Fruit fly (Drosophila melanogaster) whole organism, prepupa: ENCODE results near the gene TwdlQ.

Source experiments
- CG10631 ChIP-seq: fragments of 200-800 bp; sonication (Bioruptor generic); optimal IDR thresholded peaks from 2 replicates; lab custom pipeline; 2016; ENCODE audit warnings: missing biosample characterization, missing genetic modification characterization
- CG10669 ChIP-seq: fragments of 200-800 bp; sonication (Bioruptor generic); optimal IDR thresholded peaks from 3 replicates; lab custom pipeline; 2018; ENCODE audit warnings: missing biosample characterization, mild to moderate bottlenecking, missing genetic modification characterization, moderate library complexity
- CG11294 ChIP-seq: fragments of 200-800 bp; sonication (Bioruptor generic); IDR thresholded peaks from 2 replicates; pipeline ENCODE4 v1.3.6; 2022; ENCODE audit warnings: missing biosample characterization, missing genetic modification characterization
- CG11762 ChIP-seq: fragments of 200-800 bp; sonication (Bioruptor generic); optimal IDR thresholded peaks from 3 replicates; lab custom pipeline; 2016; ENCODE audit warnings: missing biosample characterization, missing genetic modification characterization; ENCODE audit not compliant: insufficient read depth
- CG15336 ChIP-seq: fragments of 200-800 bp; sonication (Bioruptor generic); IDR thresholded peaks from 2 replicates; pipeline ENCODE4 v1.3.6; 2022; ENCODE audit warnings: missing biosample characterization, missing genetic modification characterization
- CG3032 ChIP-seq: fragments of 200-800 bp; optimal IDR thresholded peaks from 2 replicates; lab custom pipeline; 2019; ENCODE audit warnings: missing biosample characterization, mild to moderate bottlenecking, missing genetic modification characterization, moderate library complexity
- CG31627 ChIP-seq: fragments of 200-800 bp; sonication (Bioruptor generic); optimal IDR thresholded peaks from 3 replicates; lab custom pipeline; 2016; ENCODE audit warnings: missing biosample characterization, missing genetic modification characterization
- CG32006 ChIP-seq: fragments of 200-800 bp; sonication (Bioruptor generic); optimal IDR thresholded peaks from 3 replicates; lab custom pipeline; 2017; ENCODE audit warnings: missing biosample characterization, mild to moderate bottlenecking, missing genetic modification characterization
- CG34406 ChIP-seq: fragments of 200-800 bp; sonication (Bioruptor generic); optimal IDR thresholded peaks from 3 replicates; lab custom pipeline; 2016; ENCODE audit warnings: missing biosample characterization, missing genetic modification characterization
- CG3919 ChIP-seq: fragments of 200-800 bp; sonication (Bioruptor generic); optimal IDR thresholded peaks from 3 replicates; lab custom pipeline; 2016; ENCODE audit warnings: missing biosample characterization, missing genetic modification characterization
- CG6163 ChIP-seq: fragments of 200-800 bp; sonication (Bioruptor generic); IDR thresholded peaks from 3 replicates; pipeline ENCODE4 v1.3.6; 2022; ENCODE audit warnings: missing biosample characterization, missing genetic modification characterization
- CG6276 ChIP-seq: fragments of 200-800 bp; sonication (Bioruptor generic); optimal IDR thresholded peaks from 2 replicates; lab custom pipeline; 2017; ENCODE audit warnings: missing biosample characterization, mild to moderate bottlenecking, missing genetic modification characterization
- CG6792 ChIP-seq: fragments of 200-800 bp; sonication (Bioruptor generic); optimal IDR thresholded peaks from 3 replicates; lab custom pipeline; 2016; ENCODE audit warnings: missing biosample characterization, missing genetic modification characterization
- CG6808 ChIP-seq: fragments of 200-800 bp; sonication (Bioruptor generic); optimal IDR thresholded peaks from 3 replicates; lab custom pipeline; 2017; ENCODE audit warnings: missing biosample characterization, missing genetic modification characterization, mild to moderate bottlenecking, moderate library complexity, missing genetic modification reagents
- CG7368 ChIP-seq: fragments of 200-800 bp; sonication (Bioruptor generic); optimal IDR thresholded peaks from 3 replicates; lab custom pipeline; 2016; ENCODE audit warnings: missing biosample characterization, missing genetic modification characterization
- CG8119 ChIP-seq: fragments of 200-800 bp; sonication (Bioruptor generic); IDR thresholded peaks from 3 replicates; pipeline ENCODE4 v1.3.6; 2022; ENCODE audit warnings: missing biosample characterization, missing genetic modification characterization
- CG8319 ChIP-seq: fragments of 200-800 bp; sonication (Bioruptor generic); optimal IDR thresholded peaks from 3 replicates; lab custom pipeline; 2016; ENCODE audit warnings: missing biosample characterization, missing genetic modification characterization
- CG8632 ChIP-seq: fragments of 200-800 bp; sonication (Bioruptor generic); optimal IDR thresholded peaks from 3 replicates; lab custom pipeline; 2016; ENCODE audit warnings: missing biosample characterization, missing genetic modification characterization
- CG9139 ChIP-seq: fragments of 200-800 bp; sonication (Bioruptor generic); optimal IDR thresholded peaks from 3 replicates; lab custom pipeline; 2017; ENCODE audit warnings: missing biosample characterization, mild to moderate bottlenecking, missing genetic modification characterization
- Eip75B ChIP-seq: fragments of 200-800 bp; sonication (Bioruptor generic); optimal IDR thresholded peaks from 3 replicates; lab custom pipeline; 2016; ENCODE audit warnings: missing biosample characterization, missing genetic modification characterization
- Eip78C ChIP-seq: fragments of 200-800 bp; sonication (Bioruptor generic); peaks from one replicate; lab custom pipeline; 2016; ENCODE audit warnings: missing biosample characterization, missing genetic modification characterization
- Eip93F ChIP-seq: fragments of 200-800 bp; sonication (Bioruptor generic); optimal IDR thresholded peaks from 2 replicates; lab custom pipeline; 2016; ENCODE audit warnings: missing biosample characterization, mild to moderate bottlenecking, missing genetic modification characterization
- Hr4 ChIP-seq: fragments of 200-800 bp; sonication (Bioruptor generic); optimal IDR thresholded peaks from 3 replicates; lab custom pipeline; 2016; ENCODE audit warnings: missing biosample characterization, missing genetic modification characterization
- Lpt ChIP-seq: fragments of 200-800 bp; sonication (Bioruptor generic); optimal IDR thresholded peaks from 3 replicates; lab custom pipeline; 2016; ENCODE audit warnings: missing biosample characterization, missing genetic modification characterization
- Sox14 ChIP-seq: fragments of 200-800 bp; sonication (Bioruptor generic); optimal IDR thresholded peaks from 3 replicates; lab custom pipeline; 2016; ENCODE audit warnings: missing biosample characterization, missing genetic modification characterization
- Sox15 ChIP-seq: fragments of 200-800 bp; sonication (Bioruptor generic); optimal IDR thresholded peaks from 3 replicates; lab custom pipeline; 2016; ENCODE audit warnings: missing biosample characterization, missing genetic modification characterization
- achi ChIP-seq: fragments of 200-800 bp; sonication (Bioruptor generic); optimal IDR thresholded peaks from 3 replicates; lab custom pipeline; 2016; ENCODE audit warnings: missing biosample characterization, missing genetic modification characterization
- acj6 ChIP-seq: fragments of 200-800 bp; sonication (Bioruptor generic); optimal IDR thresholded peaks from 3 replicates; lab custom pipeline; 2016; ENCODE audit warnings: missing biosample characterization, missing genetic modification characterization
- cyc ChIP-seq: fragments of 200-800 bp; sonication (Bioruptor generic); optimal IDR thresholded peaks from 3 replicates; lab custom pipeline; 2016; ENCODE audit warnings: missing biosample characterization, missing genetic modification characterization
- dac ChIP-seq: fragments of 200-800 bp; sonication (Bioruptor generic); optimal IDR thresholded peaks from 2 replicates; lab custom pipeline; 2017; ENCODE audit warnings: missing biosample characterization, mild to moderate bottlenecking, missing genetic modification characterization
- eg ChIP-seq: fragments of 200-800 bp; sonication (Bioruptor generic); IDR thresholded peaks from 3 replicates; pipeline ENCODE4 v1.3.6; 2022; ENCODE audit warnings: missing biosample characterization, missing genetic modification characterization
- esn ChIP-seq: fragments of 200-800 bp; sonication (Bioruptor generic); optimal IDR thresholded peaks from 2 replicates; lab custom pipeline; 2016; ENCODE audit warnings: missing biosample characterization, mild to moderate bottlenecking, missing genetic modification characterization, moderate library complexity
- fd59A ChIP-seq: fragments of 200-800 bp; sonication (Bioruptor generic); optimal IDR thresholded peaks from 2 replicates; lab custom pipeline; 2017; ENCODE audit warnings: missing biosample characterization, mild to moderate bottlenecking, missing genetic modification characterization, missing genetic modification reagents
- net ChIP-seq: fragments of 200-800 bp; sonication (Bioruptor generic); optimal IDR thresholded peaks from 3 replicates; lab custom pipeline; 2016; ENCODE audit warnings: missing biosample characterization, missing genetic modification characterization
- salr ChIP-seq, 2 experiments: fragments of 200-800 bp; sonication (Bioruptor generic); optimal IDR thresholded peaks; 3 replicates each; lab custom pipeline; 2016 to 2018; ENCODE audit warnings: missing biosample characterization in 2 of 2, missing genetic modification characterization in 2 of 2, mild to moderate bottlenecking in 1 of 2
- ss ChIP-seq, 2 experiments: fragments of 200-800 bp; sonication (Bioruptor generic); optimal IDR thresholded peaks; 2 replicates in 1 of 2; 3 replicates in 1 of 2; lab custom pipeline; 2017 to 2018; ENCODE audit warnings: mild to moderate bottlenecking in 2 of 2, missing biosample characterization in 2 of 2, missing genetic modification characterization in 2 of 2, moderate library complexity in 1 of 2
- svp ChIP-seq: fragments of 200-800 bp; sonication (Bioruptor generic); peaks from one replicate; lab custom pipeline; 2016; ENCODE audit warnings: missing biosample characterization, missing genetic modification characterization
- vri ChIP-seq: fragments of 200-800 bp; sonication (Bioruptor generic); optimal IDR thresholded peaks from 3 replicates; lab custom pipeline; 2016; ENCODE audit warnings: missing biosample characterization, mild to moderate bottlenecking, missing genetic modification characterization

TwdlQ gene

dm6 chr3R:26681947-26682346 is 11.4 kb downstream of the TwdlQ start, which contains the start of gene beat-VII:
Gene beat-VII (minus strand): TSS chr3R:26681966.
- no peak for TF ChIP-seq CG6808 (GFP tag; lab: Kevin White, UChicago)
- no peak for TF ChIP-seq cyc (GFP tag; lab: Kevin White, UChicago)
- TF ChIP-seq acj6 (GFP tag; lab: Kevin White, UChicago) = no peak
- TF ChIP-seq CG8632 (GFP tag; lab: Kevin White, UChicago) = no peak
- TF ChIP-seq CG10669 = no peak
- TF ChIP-seq Eip75B (GFP tag; lab: Kevin White, UChicago) = no peak
- peak; percentile 1 for TF ChIP-seq CG7368 (GFP tag; lab: Kevin White, UChicago)

dm6 chr3R:26671525-26672132 is 21.8 kb downstream of the TwdlQ start:
- TF ChIP-seq CG32006 (GFP tag; lab: Kevin White, UChicago) = peak; percentile 6
- no peak for TF ChIP-seq CG7368 (GFP tag; lab: Kevin White, UChicago)

- TF ChIP-seq Eip75B (GFP tag; lab: Kevin White, UChicago) = no peak
- TF ChIP-seq CG3919 = no peak
- TF ChIP-seq CG9139 = no peak
- TF ChIP-seq CG15336 (GFP tag; lab: Robert Waterston, UW) = no peak
- TF ChIP-seq Sox15 = no peak
- TF ChIP-seq Lpt = no peak
- no peak for TF ChIP-seq CG3032 (tag; lab: Kevin White, UChicago)
- TF ChIP-seq CG6792 = no peak
- TF ChIP-seq vri = no peak
- TF ChIP-seq salr (GFP tag; optimal IDR thresholded peaks at IDR 0.05; lab: Kevin White, UChicago) = no peak
- no peak for TF ChIP-seq ss (GFP tag; optimal IDR thresholded peaks at IDR 0.05; lab: Kevin White, UChicago)
- TF ChIP-seq CG8119 (GFP tag; lab: Robert Waterston, UW) = no peak
- TF ChIP-seq, all 60 proteins: peak for 0
These were observed 23.1 kb downstream of the TwdlQ start for dm6 chr3R:26670277-26670676.

- TF ChIP-seq Hr4 (GFP tag; lab: Kevin White, UChicago) = no peak
- no peak for TF ChIP-seq CG3032 (tag; lab: Kevin White, UChicago)
- TF ChIP-seq eg (GFP tag; lab: Robert Waterston, UW) = no peak
These were observed 37.2 kb downstream of the TwdlQ start, which contains the start of gene Tb for dm6 chr3R:26656140-26656539. Gene Tb (plus strand): TSS chr3R:26656440.

DNA sequence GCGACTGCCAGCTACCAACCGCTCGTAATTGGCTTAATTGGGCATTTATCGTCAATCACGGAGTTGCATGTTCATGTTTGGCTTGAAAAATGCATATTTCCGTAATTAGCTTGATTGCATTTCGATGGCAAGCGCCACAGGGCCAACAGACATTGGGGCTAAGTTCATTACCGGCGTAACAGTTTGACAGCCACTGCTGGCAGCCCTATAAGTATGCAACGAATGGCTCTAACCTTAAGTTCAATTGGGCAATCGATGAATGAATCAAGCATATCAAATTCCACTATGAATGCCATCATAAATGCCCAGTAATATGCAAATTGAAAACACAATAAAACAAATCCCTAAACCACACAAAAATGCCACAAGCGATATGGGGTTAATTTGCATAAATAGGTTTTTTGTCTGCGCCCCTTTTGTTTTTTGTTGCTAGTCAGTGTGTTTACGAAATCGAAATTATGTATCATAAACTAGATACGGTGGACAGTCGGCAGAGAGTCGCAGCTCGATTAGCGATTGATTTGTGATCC is 37.9 kb downstream of the TwdlQ start:
- TF ChIP-seq CG34406 (GFP tag; lab: Kevin White, UChicago) (no peak), net (GFP tag; lab: Kevin White, UChicago) (no peak), esn (GFP tag; lab: Kevin White, UChicago) (no peak), Eip78C (GFP tag; lab: Kevin White, UChicago) (no peak), Eip93F (GFP tag; lab: Kevin White, UChicago) (no peak), CG10669 (no peak), CG31627 (no peak), CG8319 (GFP tag; lab: Kevin White, UChicago) (no peak), Sox14 (GFP tag; lab: Kevin White, UChicago) (no peak), CG3032 (tag; lab: Kevin White, UChicago) (no peak), CG8119 (GFP tag; lab: Robert Waterston, UW) (no peak)

- peak; percentile 57; the same call in 2 of the 3 replicates for TF ChIP-seq CG8119 (GFP tag; lab: Robert Waterston, UW)
- TF ChIP-seq CG9139 = no peak
- TF ChIP-seq svp (GFP tag; lab: Kevin White, UChicago) = no peak
- peak; percentile 39 for TF ChIP-seq CG10631
- TF ChIP-seq Hr4 (GFP tag; lab: Kevin White, UChicago) = peak; percentile 53
- 0 out of 3 replicates have a peak, but pooled peaks have one; percentile 13 for TF ChIP-seq eg (GFP tag; lab: Robert Waterston, UW)
- peak; percentile 6 for TF ChIP-seq acj6 (GFP tag; lab: Kevin White, UChicago)
- no peak for TF ChIP-seq salr (GFP tag; optimal IDR thresholded peaks at IDR 0.05; lab: Kevin White, UChicago)
- TF ChIP-seq Sox15 = no peak
- peak; percentile 45; the same call in 1 of the 3 replicates for TF ChIP-seq CG6163 (GFP tag; lab: Robert Waterston, UW)
- TF ChIP-seq CG3032 (tag; lab: Kevin White, UChicago) = no peak
- peak; percentile 26 for TF ChIP-seq CG3919
- TF ChIP-seq cyc (GFP tag; lab: Kevin White, UChicago) = peak; percentile 15
- peak; percentile 25 for TF ChIP-seq CG6276 (GFP tag; lab: Kevin White, UChicago)
- TF ChIP-seq CG6808 (GFP tag; lab: Kevin White, UChicago) = no peak
- no peak for TF ChIP-seq fd59A (GFP tag; lab: Kevin White, UChicago)
- TF ChIP-seq CG11762 (GFP tag; lab: Kevin White, UChicago) = peak; percentile 16
- TF ChIP-seq Eip78C (GFP tag; lab: Kevin White, UChicago) = peak; percentile 76
- peak; percentile 14 for TF ChIP-seq Eip75B (GFP tag; lab: Kevin White, UChicago)
- TF ChIP-seq CG11294 (GFP tag; lab: Robert Waterston, UW) = 0 out of 2 replicates have a peak, but pooled peaks have one; percentile 7
- peak; percentile 37 for TF ChIP-seq achi
- TF ChIP-seq dac (GFP tag; lab: Kevin White, UChicago) = peak; percentile 3
- peak; percentile 47 for TF ChIP-seq CG15336 (GFP tag; lab: Robert Waterston, UW)
- TF ChIP-seq CG6792 = peak; percentile 2
These were observed 38.8 kb downstream of the TwdlQ start for dm6 chr3R:26654594-26654993.
